Worm (Caenorhabditis elegans) whole organism, L1 larva: ENCODE measurements around the gene clec-61.
A peak's percentile ranks its signal among the peaks of the same experiment; 100 is the strongest.

Experiments used
- C16A3.4 ChIP-seq: fragments of 150-350 bp; optimal IDR thresholded peaks from 2 replicates; lab custom pipeline; 2014; ENCODE audit warnings: missing biosample characterization, missing genetic modification characterization
- C34B4.2 ChIP-seq: sonication (generic microtip); optimal IDR thresholded peaks from 2 replicates; lab custom pipeline; 2017; ENCODE audit warnings: mild to moderate bottlenecking, missing genetic modification characterization, missing compliant biosample characterization
- F16B12.6 ChIP-seq: fragments of 150-350 bp; optimal IDR thresholded peaks from 2 replicates; lab custom pipeline; 2014; ENCODE audit warnings: missing biosample characterization, missing genetic modification characterization
- Y116A8C.19 ChIP-seq: sonication (generic microtip); optimal IDR thresholded peaks from 2 replicates; lab custom pipeline; 2016; ENCODE audit warnings: missing compliant biosample characterization, missing genetic modification characterization, borderline replicate concordance
- alr-1 ChIP-seq: fragments of 200-800 bp; sonication (Bioruptor generic); optimal IDR thresholded peaks from 2 replicates; lab custom pipeline; 2018; ENCODE audit warnings: borderline replicate concordance, mild to moderate bottlenecking, missing genetic modification characterization, missing compliant biosample characterization
- blmp-1 ChIP-seq: fragments of 150-350 bp; optimal IDR thresholded peaks from 2 replicates; lab custom pipeline; 2014; ENCODE audit warnings: missing biosample characterization, missing genetic modification characterization
- ceh-8 ChIP-seq: fragments of 200-800 bp; sonication (Bioruptor generic); optimal IDR thresholded peaks from 2 replicates; lab custom pipeline; 2018; ENCODE audit warnings: mild to moderate bottlenecking, missing genetic modification characterization, moderate library complexity, missing compliant biosample characterization
- ces-1 ChIP-seq: fragments of 150-350 bp; optimal IDR thresholded peaks from 2 replicates; lab custom pipeline; 2014; ENCODE audit warnings: missing biosample characterization, missing genetic modification reagents, missing genetic modification characterization
- dsc-1 ChIP-seq: sonication (generic microtip); optimal IDR thresholded peaks from 2 replicates; lab custom pipeline; 2016; ENCODE audit warnings: mild to moderate bottlenecking, missing genetic modification characterization, missing compliant biosample characterization
- efl-1 ChIP-seq, 4 experiments: fragments of 150-350 bp; optimal IDR thresholded peaks in 3 of 4; peaks in 1 of 4; 1 replicate in 1 of 4; 2 replicates in 3 of 4; lab custom pipeline; 2014; ENCODE audit warnings: missing biosample characterization in 2 of 4, missing genetic modification characterization in 2 of 4, missing genetic modification reagents in 2 of 4
- efl-3 ChIP-seq: fragments of 200-800 bp; sonication (Bioruptor generic); optimal IDR thresholded peaks from 2 replicates; lab custom pipeline; 2018; ENCODE audit warnings: mild to moderate bottlenecking, missing genetic modification characterization, missing compliant biosample characterization
- egl-13 ChIP-seq: sonication (generic microtip); optimal IDR thresholded peaks from 2 replicates; lab custom pipeline; 2016; ENCODE audit warnings: missing genotype, missing genetic modification reagents, missing genetic modification characterization, missing compliant biosample characterization
- elt-2 ChIP-seq: sonication (generic microtip); optimal IDR thresholded peaks from 2 replicates; lab custom pipeline; 2016; ENCODE audit warnings: missing genetic modification characterization, mild to moderate bottlenecking, inconsistent platforms, missing compliant biosample characterization, missing genetic modification reagents
- elt-3 ChIP-seq, 6 experiments: fragments of 150-350 bp in 1 of 6; sonication (generic microtip); optimal IDR thresholded peaks; 2 replicates each; lab custom pipeline; 2017 to 2018; ENCODE audit warnings: missing biosample characterization in 6 of 6, missing genetic modification characterization in 6 of 6, inconsistent platforms in 1 of 6
- ets-5 ChIP-seq: fragments of 200-800 bp; sonication (Bioruptor generic); IDR thresholded peaks from 2 replicates; pipeline ENCODE4 v1.3.6; 2022; ENCODE audit warnings: missing genetic modification characterization, missing compliant biosample characterization
- fkh-4 ChIP-seq: sonication (generic microtip); optimal IDR thresholded peaks from 2 replicates; lab custom pipeline; 2016; ENCODE audit warnings: missing compliant biosample characterization, missing genetic modification characterization, borderline replicate concordance
- irx-1 ChIP-seq: sonication (generic microtip); optimal IDR thresholded peaks from 2 replicates; lab custom pipeline; 2016; ENCODE audit warnings: missing genetic modification characterization, missing compliant biosample characterization
- isw-1 ChIP-seq: fragments of 200-800 bp; sonication (Bioruptor generic); IDR thresholded peaks from 2 replicates; pipeline ENCODE4 v1.3.6; 2022; ENCODE audit warnings: missing genetic modification characterization, missing compliant biosample characterization
- jun-1 ChIP-seq: fragments of 150-350 bp; optimal IDR thresholded peaks from 2 replicates; lab custom pipeline; 2014; ENCODE audit warnings: missing biosample characterization, missing genetic modification reagents, missing genetic modification characterization
- lin-13 ChIP-seq: fragments of 150-350 bp; optimal IDR thresholded peaks from 2 replicates; lab custom pipeline; 2014; ENCODE audit warnings: missing biosample characterization, missing genetic modification reagents, missing genetic modification characterization
- lin-14 ChIP-seq: fragments of 200-800 bp; sonication (Bioruptor generic); optimal IDR thresholded peaks from 2 replicates; lab custom pipeline; 2018; ENCODE audit warnings: mild to moderate bottlenecking, missing genetic modification characterization, moderate library complexity, missing compliant biosample characterization
- lin-15B ChIP-seq: fragments of 150-350 bp; sonication (generic microtip); optimal IDR thresholded peaks from 3 replicates; lab custom pipeline; 2014; ENCODE audit warnings: missing biosample characterization, missing genetic modification characterization
- lin-39 ChIP-seq: fragments of 150-350 bp; optimal IDR thresholded peaks from 2 replicates; lab custom pipeline; 2014; ENCODE audit warnings: missing biosample characterization, missing genetic modification reagents, missing genetic modification characterization
- mef-2 ChIP-seq: fragments of 150-350 bp; optimal IDR thresholded peaks from 2 replicates; lab custom pipeline; 2014; ENCODE audit warnings: missing biosample characterization, missing genetic modification characterization
- nhr-12 ChIP-seq: sonication (generic microtip); optimal IDR thresholded peaks from 2 replicates; lab custom pipeline; 2017; ENCODE audit warnings: missing biosample characterization, missing genetic modification characterization
- nhr-20 ChIP-seq: sonication (generic microtip); optimal IDR thresholded peaks from 2 replicates; lab custom pipeline; 2016; ENCODE audit warnings: mild to moderate bottlenecking, missing genetic modification characterization, missing compliant biosample characterization
- nhr-71 ChIP-seq: sonication (generic microtip); optimal IDR thresholded peaks from 2 replicates; lab custom pipeline; 2016; ENCODE audit warnings: mild to moderate bottlenecking, missing genetic modification characterization, moderate library complexity, missing compliant biosample characterization
- nhr-85 ChIP-seq: sonication (generic microtip); peaks from one replicate; lab custom pipeline; 2016; ENCODE audit warnings: missing genetic modification characterization, inconsistent platforms, missing compliant biosample characterization
- rnt-1 ChIP-seq: sonication (generic microtip); optimal IDR thresholded peaks from 2 replicates; lab custom pipeline; 2016; ENCODE audit warnings: mild to moderate bottlenecking, missing genetic modification characterization, moderate library complexity, missing compliant biosample characterization
- skn-1 ChIP-seq: fragments of 150-350 bp; optimal IDR thresholded peaks from 2 replicates; lab custom pipeline; 2014; ENCODE audit warnings: missing biosample characterization, missing genetic modification characterization
- snpc-4 ChIP-seq: fragments of 150-350 bp; optimal IDR thresholded peaks from 2 replicates; lab custom pipeline; 2014; ENCODE audit warnings: missing biosample characterization, missing genetic modification characterization
- snu-23 ChIP-seq: sonication (generic microtip); optimal IDR thresholded peaks from 2 replicates; lab custom pipeline; 2016; ENCODE audit warnings: missing genetic modification characterization, missing compliant biosample characterization
- tbx-2 ChIP-seq: sonication (generic microtip); optimal IDR thresholded peaks from 2 replicates; lab custom pipeline; 2016; ENCODE audit warnings: missing genetic modification characterization, missing compliant biosample characterization
- unc-98 ChIP-seq: fragments of 200-800 bp; sonication (Bioruptor generic); IDR thresholded peaks from 2 replicates; pipeline ENCODE4 v1.3.6; 2022; ENCODE audit warnings: missing genetic modification characterization, missing compliant biosample characterization

The clec-61 gene

DNA sequence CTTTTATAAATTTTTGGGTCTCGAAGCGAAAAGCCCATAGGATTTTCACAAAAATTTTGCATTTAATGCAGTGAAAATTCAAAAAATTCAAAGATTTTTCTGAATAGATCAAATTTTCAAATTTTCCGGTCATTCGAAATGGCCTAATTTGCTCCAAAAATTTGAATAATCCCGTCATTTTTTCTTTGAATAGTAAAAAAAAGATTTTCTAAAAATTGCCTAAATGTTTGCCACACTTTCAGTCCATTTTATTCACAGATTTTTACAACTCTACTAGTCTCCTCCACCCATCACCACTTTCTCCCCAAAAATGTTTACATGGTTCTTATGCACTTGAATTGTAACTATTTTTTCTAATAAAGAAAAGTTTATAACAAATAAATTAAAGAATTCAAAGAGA is 43.6 kb upstream of the clec-61 start:
- TF ChIP-seq dsc-1 = no peak
- TF ChIP-seq lin-15B (tag; lab: Kevin White, UChicago) = no peak
- TF ChIP-seq nhr-85 (tag; lab: Kevin White, UChicago) = peak; percentile 34
- TF ChIP-seq, all 84 proteins: peak for 1

DNA sequence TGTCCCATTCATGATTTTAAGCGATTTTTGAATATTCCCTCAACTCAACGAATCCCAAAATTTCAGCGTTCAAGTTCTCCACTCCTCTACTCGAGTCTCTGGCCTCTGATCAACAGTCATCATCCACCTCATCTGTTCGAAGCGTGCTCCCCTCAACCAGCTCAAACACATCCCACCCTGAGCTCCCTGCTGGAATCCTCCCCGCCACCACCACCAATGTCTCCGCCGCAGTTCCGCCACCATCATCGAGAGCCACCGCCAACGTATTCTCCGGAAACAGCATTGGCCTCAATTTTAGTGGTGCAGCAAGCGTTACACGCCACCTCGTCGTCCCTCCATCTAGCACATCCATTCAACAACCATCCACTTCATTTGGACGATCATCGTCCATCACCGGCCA is 41.3 kb upstream of the clec-61 start:
- TF ChIP-seq fkh-4 (no peak), mef-2 (tag; lab: Kevin White, UChicago) (no peak), snu-23 (no peak), egl-13 (tag; lab: Kevin White, UChicago) (no peak), alr-1 (no peak), ets-5 (no peak), snpc-4 (tag; lab: Kevin White, UChicago) (no peak)

DNA sequence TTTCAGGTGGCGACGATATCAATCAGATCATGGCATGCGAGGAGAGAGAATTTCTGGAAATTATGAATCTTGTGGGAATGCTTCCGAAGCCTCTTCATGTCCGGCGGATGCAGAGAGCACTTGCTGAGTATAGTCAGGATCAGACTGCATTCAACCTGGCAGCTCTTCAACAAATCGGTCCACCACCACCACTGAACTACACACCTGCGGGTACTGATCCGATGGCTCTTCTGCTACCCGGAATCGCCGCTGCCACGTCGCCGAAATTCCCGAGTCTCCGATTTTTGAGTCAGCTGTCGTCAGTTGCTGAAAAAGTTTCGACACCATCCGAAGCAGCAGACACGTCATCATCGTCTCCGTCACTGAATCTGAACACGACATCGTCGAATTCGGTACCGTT is 40.6 kb upstream of the clec-61 start:
- TF ChIP-seq C34B4.2 (tag; lab: Kevin White, UChicago) (no peak), nhr-85 (tag; lab: Kevin White, UChicago) (no peak), mef-2 (tag; lab: Kevin White, UChicago) (no peak), nhr-20 (tag; lab: Kevin White, UChicago) (no peak), Y116A8C.19 (tag; lab: Kevin White, UChicago) (no peak), lin-13 (no peak), irx-1 (tag; lab: Kevin White, UChicago) (no peak), nhr-12 (tag; lab: Kevin White, UChicago) (no peak), lin-39 (tag; lab: Kevin White, UChicago) (no peak), ces-1 (no peak), efl-1 (optimal IDR thresholded peaks at IDR 0.05; lab: Kevin White, UChicago) (no peak), efl-1 (GFP tag; optimal IDR thresholded peaks at IDR 0.05 in 1 of 2; lab: Kevin White, UChicago) (no peak), skn-1 (no peak), elt-2 (tag; lab: Kevin White, UChicago) (no peak), tbx-2 (tag; lab: Kevin White, UChicago) (no peak), ceh-8 (no peak)

DNA sequence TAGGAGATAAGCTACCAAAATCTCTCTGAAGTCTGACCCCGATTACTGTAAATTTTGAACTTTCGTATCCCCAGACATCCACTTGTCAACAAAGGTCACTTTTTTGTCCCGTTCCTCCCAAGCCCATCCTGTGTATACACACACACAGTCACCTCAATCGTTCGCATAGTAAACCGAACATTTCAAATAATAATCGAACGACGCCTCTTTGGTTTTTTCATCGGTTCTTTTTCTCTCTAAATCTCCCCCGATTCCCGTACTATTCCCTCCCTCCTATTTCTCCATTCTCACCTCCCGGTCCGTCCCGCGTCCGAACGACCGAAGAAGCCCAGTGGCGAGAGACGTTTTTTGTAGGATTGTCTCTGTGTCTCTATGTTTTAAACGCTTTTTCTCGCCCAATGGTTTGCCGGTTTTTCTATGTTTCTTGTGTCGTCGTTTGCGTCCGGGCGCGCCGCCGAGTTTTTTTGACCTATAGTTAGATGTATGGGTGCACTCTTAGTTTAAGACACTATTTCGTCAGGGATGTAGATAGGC is 38.9 kb upstream of the clec-61 start:
- TF ChIP-seq unc-98 (no peak), lin-14 (GFP tag; lab: Kevin White, UChicago) (peak; percentile 12), nhr-20 (tag; lab: Kevin White, UChicago) (no peak), jun-1 (no peak), isw-1 (GFP tag; lab: Robert Waterston, UW) (no peak), lin-13 (no peak), F16B12.6 (tag; lab: Kevin White, UChicago) (no peak), nhr-71 (tag; lab: Kevin White, UChicago) (no peak), blmp-1 (peak; percentile 31), elt-3 (tag; optimal IDR thresholded peaks at IDR 0.05; lab: Kevin White, UChicago) (no peak), efl-3 (GFP tag; lab: Kevin White, UChicago) (no peak), snpc-4 (tag; lab: Kevin White, UChicago) (no peak)

DNA sequence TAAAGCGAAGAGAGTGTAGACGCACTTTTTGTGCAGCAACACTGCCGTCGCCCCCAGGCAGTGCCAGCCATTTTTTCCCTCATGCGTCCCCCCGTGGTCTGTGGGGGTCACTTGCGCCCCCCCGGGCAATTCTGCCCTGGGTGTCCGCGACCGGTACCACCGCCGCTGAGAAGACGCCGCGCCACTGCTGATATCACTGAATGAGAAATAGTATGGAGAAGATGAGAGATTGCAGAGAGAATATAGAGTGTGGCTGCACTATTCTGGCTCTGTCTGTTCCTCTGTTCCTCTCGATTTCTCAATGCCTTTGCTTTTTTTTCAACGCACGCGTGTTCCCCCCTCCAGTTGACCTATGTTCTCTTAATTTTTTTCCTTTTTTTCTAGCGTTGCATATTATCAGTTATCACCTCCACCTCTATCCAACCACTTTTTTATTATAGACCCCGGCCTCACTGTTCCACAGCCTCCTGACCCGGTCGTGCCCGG is 37.4 kb upstream of the clec-61 start, which contains the start of gene mab-10:
Gene mab-10 (plus strand): TSS at position 436 of the 486 bp plus-strand sequence.
- TF ChIP-seq lin-39 (tag; lab: Kevin White, UChicago) (no peak), rnt-1 (tag; lab: Kevin White, UChicago) (peak; percentile 0), lin-14 (GFP tag; lab: Kevin White, UChicago) (peak; percentile 57), C16A3.4 (tag; lab: Kevin White, UChicago) (no peak)
